Worm (Caenorhabditis elegans) whole organism, young adult: ENCODE data around the gene C34C12.7.
A peak's percentile ranks its signal among the peaks of the same experiment; 100 is the strongest.

Experiments used
- B0019.2 ChIP-seq: fragments of 200-800 bp; sonication (Bioruptor generic); conservative IDR thresholded peaks from 2 replicates; pipeline ENCODE4 v1.3.6; 2022; ENCODE audit warnings: missing genetic modification reagents, missing genetic modification characterization, missing compliant biosample characterization
- B0035.1 ChIP-seq: sonication (generic microtip); optimal IDR thresholded peaks from 2 replicates; lab custom pipeline; 2016; ENCODE audit warnings: missing genetic modification characterization, mild to moderate bottlenecking, missing compliant biosample characterization, missing genotype, missing genetic modification reagents
- B0261.1 ChIP-seq: sonication (generic microtip); optimal IDR thresholded peaks from 2 replicates; lab custom pipeline; 2016; ENCODE audit warnings: mild to moderate bottlenecking, missing genetic modification characterization, moderate library complexity, missing compliant biosample characterization
- B0336.3 ChIP-seq: fragments of 200-800 bp; sonication (Bioruptor generic); IDR thresholded peaks from 2 replicates; pipeline ENCODE4 v1.3.6; 2022; ENCODE audit warnings: missing genetic modification characterization, missing compliant biosample characterization
- C06A6.2 ChIP-seq: fragments of 200-800 bp; sonication (Bioruptor generic); conservative IDR thresholded peaks from 2 replicates; pipeline ENCODE4 v1.3.6; 2022; ENCODE audit warnings: missing genetic modification characterization, missing compliant biosample characterization
- F22D6.2 ChIP-seq: sonication (generic microtip); optimal IDR thresholded peaks from 2 replicates; lab custom pipeline; 2016; ENCODE audit warnings: mild to moderate bottlenecking, missing genetic modification characterization, missing compliant biosample characterization
- F23B12.7 ChIP-seq: sonication (generic microtip); optimal IDR thresholded peaks from 2 replicates; lab custom pipeline; 2017; ENCODE audit warnings: missing genetic modification characterization, mild to moderate bottlenecking, missing compliant biosample characterization, antibody characterized with exemption, moderate library complexity; ENCODE audit not compliant: insufficient read depth
- F39B2.1 ChIP-seq: fragments of 200-800 bp; sonication (Bioruptor generic); IDR thresholded peaks from 2 replicates; pipeline ENCODE4 v1.3.6; 2022; ENCODE audit warnings: missing genetic modification reagents, missing genetic modification characterization, missing compliant biosample characterization
- F52B5.7 ChIP-seq: sonication (generic microtip); optimal IDR thresholded peaks from 2 replicates; lab custom pipeline; 2016; ENCODE audit warnings: mild to moderate bottlenecking, missing genetic modification characterization, missing compliant biosample characterization
- T07F8.4 ChIP-seq: sonication (generic microtip); optimal IDR thresholded peaks from 2 replicates; lab custom pipeline; 2016; ENCODE audit warnings: mild to moderate bottlenecking, missing genetic modification characterization, moderate library complexity, missing compliant biosample characterization
- T26A5.8 ChIP-seq: sonication (generic microtip); optimal IDR thresholded peaks from 2 replicates; lab custom pipeline; 2016; ENCODE audit warnings: missing genetic modification characterization, missing compliant biosample characterization
- aptf-3 ChIP-seq: fragments of 200-800 bp; sonication (Bioruptor generic); IDR thresholded peaks from 2 replicates; pipeline ENCODE4 v1.3.6; 2022; ENCODE audit warnings: missing genetic modification characterization, missing compliant biosample characterization
- atf-7 ChIP-seq: sonication (generic microtip); optimal IDR thresholded peaks from 2 replicates; lab custom pipeline; 2017; ENCODE audit warnings: mild to moderate bottlenecking, missing genetic modification characterization, missing compliant biosample characterization
- attf-5 ChIP-seq: fragments of 200-800 bp; sonication (Bioruptor generic); optimal IDR thresholded peaks from 2 replicates; lab custom pipeline; 2018; ENCODE audit warnings: mild to moderate bottlenecking, missing genetic modification characterization, missing compliant biosample characterization
- ccch-3 ChIP-seq: fragments of 200-800 bp; sonication (Bioruptor generic); optimal IDR thresholded peaks from 2 replicates; lab custom pipeline; 2018; ENCODE audit warnings: mild to moderate bottlenecking, missing genetic modification characterization, missing compliant biosample characterization
- ceh-100 ChIP-seq: fragments of 200-800 bp; sonication (Bioruptor generic); IDR thresholded peaks from 2 replicates; pipeline ENCODE4 v1.3.6; 2022; ENCODE audit warnings: missing genetic modification reagents, missing genetic modification characterization, missing compliant biosample characterization
- ceh-27 ChIP-seq: fragments of 200-800 bp; sonication (Bioruptor generic); optimal IDR thresholded peaks from 2 replicates; lab custom pipeline; 2018; ENCODE audit warnings: mild to moderate bottlenecking, missing genetic modification characterization, moderate library complexity, missing compliant biosample characterization
- ceh-40 ChIP-seq: fragments of 200-800 bp; sonication (Bioruptor generic); IDR thresholded peaks from 2 replicates; pipeline ENCODE4 v1.3.6; 2022; ENCODE audit warnings: missing genetic modification characterization, missing compliant biosample characterization
- ceh-58 ChIP-seq: fragments of 200-800 bp; sonication (Bioruptor generic); IDR thresholded peaks from 2 replicates; pipeline ENCODE4 v1.3.6; 2022; ENCODE audit warnings: missing genetic modification characterization, missing compliant biosample characterization
- ceh-91 ChIP-seq: fragments of 200-800 bp; sonication (Bioruptor generic); IDR thresholded peaks from 2 replicates; pipeline ENCODE4 v1.3.6; 2022; ENCODE audit warnings: missing genetic modification reagents, missing genetic modification characterization, missing compliant biosample characterization
- dpff-1 ChIP-seq: sonication (generic microtip); optimal IDR thresholded peaks from 2 replicates; lab custom pipeline; 2017; ENCODE audit warnings: mild to moderate bottlenecking, missing genetic modification characterization, missing compliant biosample characterization
- egl-18 ChIP-seq: fragments of 200-800 bp; sonication (Bioruptor generic); IDR thresholded peaks from 2 replicates; pipeline ENCODE4 v1.3.6; 2022; ENCODE audit warnings: missing genetic modification reagents, missing genetic modification characterization, missing compliant biosample characterization
- egrh-3 ChIP-seq: fragments of 200-800 bp; sonication (Bioruptor generic); IDR thresholded peaks from 2 replicates; pipeline ENCODE4 v1.3.6; 2022; ENCODE audit warnings: missing genetic modification reagents, missing genetic modification characterization, missing compliant biosample characterization
- gei-17 ChIP-seq: fragments of 200-800 bp; sonication (Bioruptor generic); optimal IDR thresholded peaks from 2 replicates; lab custom pipeline; 2018; ENCODE audit warnings: mild to moderate bottlenecking, missing genetic modification characterization, missing compliant biosample characterization
- hrde-1 ChIP-seq: sonication (generic microtip); optimal IDR thresholded peaks from 2 replicates; lab custom pipeline; 2016; ENCODE audit warnings: missing genetic modification characterization, mild to moderate bottlenecking, missing compliant biosample characterization, moderate library complexity, missing genotype, missing genetic modification reagents, borderline replicate concordance
- let-526 ChIP-seq: fragments of 200-800 bp; sonication (Bioruptor generic); IDR thresholded peaks from 2 replicates; pipeline ENCODE4 v1.3.6; 2022; ENCODE audit warnings: missing genetic modification reagents, missing genetic modification characterization, missing compliant biosample characterization
- lin-26 ChIP-seq: fragments of 200-800 bp; sonication (Bioruptor generic); IDR thresholded peaks from 2 replicates; pipeline ENCODE4 v1.3.6; 2022; ENCODE audit warnings: missing genetic modification reagents, missing genetic modification characterization, missing compliant biosample characterization
- lin-35 ChIP-seq, 3 experiments: fragments of 150-350 bp in 2 of 3; sonication (generic microtip) in 1 of 3; optimal IDR thresholded peaks; 2 replicates each; lab custom pipeline; 2014 to 2018; ENCODE audit warnings: missing biosample characterization in 3 of 3, missing genetic modification characterization in 3 of 3, missing genetic modification reagents in 3 of 3
- lir-1 ChIP-seq: fragments of 200-800 bp; sonication (Bioruptor generic); conservative IDR thresholded peaks from 2 replicates; pipeline ENCODE4 v1.3.6; 2022; ENCODE audit warnings: missing genetic modification reagents, missing genetic modification characterization, missing compliant biosample characterization
- lsl-1 ChIP-seq: fragments of 200-800 bp; sonication (Bioruptor generic); optimal IDR thresholded peaks from 2 replicates; lab custom pipeline; 2018; ENCODE audit warnings: mild to moderate bottlenecking, missing genetic modification characterization, moderate library complexity, missing compliant biosample characterization
- madf-10 ChIP-seq: sonication (generic microtip); optimal IDR thresholded peaks from 2 replicates; lab custom pipeline; 2016; ENCODE audit warnings: mild to moderate bottlenecking, missing genetic modification characterization, missing compliant biosample characterization
- madf-3 ChIP-seq: fragments of 200-800 bp; sonication (Bioruptor generic); IDR thresholded peaks from 2 replicates; pipeline ENCODE4 v1.3.6; 2022; ENCODE audit warnings: missing genetic modification reagents, missing genetic modification characterization, missing compliant biosample characterization
- madf-6 ChIP-seq: fragments of 200-800 bp; sonication (Bioruptor generic); IDR thresholded peaks from 2 replicates; pipeline ENCODE4 v1.3.6; 2022; ENCODE audit warnings: missing genetic modification reagents, missing genetic modification characterization, missing compliant biosample characterization
- mes-4 ChIP-seq: sonication (generic microtip); optimal IDR thresholded peaks from 2 replicates; lab custom pipeline; 2016; ENCODE audit warnings: missing genotype, missing genetic modification characterization, missing compliant biosample characterization
- nhr-120 ChIP-seq: fragments of 200-800 bp; sonication (Bioruptor generic); IDR thresholded peaks from 2 replicates; pipeline ENCODE4 v1.3.6; 2022; ENCODE audit warnings: missing genetic modification characterization, missing compliant biosample characterization
- nhr-27 ChIP-seq: fragments of 200-800 bp; sonication (Bioruptor generic); optimal IDR thresholded peaks from 2 replicates; lab custom pipeline; 2018; ENCODE audit warnings: mild to moderate bottlenecking, missing genetic modification characterization, moderate library complexity, missing compliant biosample characterization
- nhr-80 ChIP-seq: sonication (generic microtip); optimal IDR thresholded peaks from 2 replicates; lab custom pipeline; 2016; ENCODE audit warnings: missing genetic modification characterization, missing compliant biosample characterization
- pbrm-1 ChIP-seq: fragments of 200-800 bp; sonication (Bioruptor generic); IDR thresholded peaks from 2 replicates; pipeline ENCODE4 v1.3.6; 2022; ENCODE audit warnings: missing genetic modification reagents, missing genetic modification characterization, missing compliant biosample characterization
- rpc-1 ChIP-seq, 2 experiments: fragments of 150-350 bp in 1 of 2; sonication (generic microtip) in 1 of 2; optimal IDR thresholded peaks; 2 replicates each; lab custom pipeline; 2014 to 2018; ENCODE audit warnings: missing biosample characterization in 1 of 2, missing genetic modification characterization in 1 of 2, missing genetic modification reagents in 1 of 2, missing genotype in 1 of 2
- sea-2 ChIP-seq: fragments of 200-800 bp; sonication (Bioruptor generic); IDR thresholded peaks from 2 replicates; pipeline ENCODE4 v1.3.6; 2022; ENCODE audit warnings: missing genetic modification characterization, missing compliant biosample characterization
- snpc-4 ChIP-seq, 5 experiments: fragments of 150-350 bp in 1 of 5; sonication (generic microtip) in 4 of 5; optimal IDR thresholded peaks; 2 replicates each; lab custom pipeline; 2014 to 2018; ENCODE audit warnings: missing genetic modification characterization in 5 of 5, missing biosample characterization in 3 of 5, antibody characterized with exemption in 2 of 5, mild to moderate bottlenecking in 2 of 5, missing compliant biosample characterization in 2 of 5, missing genotype in 2 of 5, moderate library complexity in 2 of 5, missing genetic modification reagents in 1 of 5
- somi-1 ChIP-seq: fragments of 200-800 bp; sonication (Bioruptor generic); optimal IDR thresholded peaks from 2 replicates; lab custom pipeline; 2018; ENCODE audit warnings: mild to moderate bottlenecking, missing genetic modification characterization, missing compliant biosample characterization
- sptf-2 ChIP-seq: fragments of 200-800 bp; sonication (Bioruptor generic); optimal IDR thresholded peaks from 2 replicates; lab custom pipeline; 2018; ENCODE audit warnings: mild to moderate bottlenecking, missing genetic modification characterization, missing compliant biosample characterization
- xnd-1 ChIP-seq: sonication (generic microtip); optimal IDR thresholded peaks from 2 replicates; lab custom pipeline; 2016; ENCODE audit warnings: missing genotype, missing genetic modification reagents, missing genetic modification characterization, missing compliant biosample characterization
- zim-3 ChIP-seq: sonication (generic microtip); optimal IDR thresholded peaks from 2 replicates; lab custom pipeline; 2017; ENCODE audit warnings: mild to moderate bottlenecking, missing genetic modification characterization, moderate library complexity, missing compliant biosample characterization
- ztf-18 ChIP-seq: sonication (generic microtip); optimal IDR thresholded peaks from 2 replicates; lab custom pipeline; 2016; ENCODE audit warnings: missing genotype, mild to moderate bottlenecking, missing genetic modification characterization, missing compliant biosample characterization
- ztf-22 ChIP-seq: fragments of 200-800 bp; sonication (Bioruptor generic); optimal IDR thresholded peaks from 2 replicates; lab custom pipeline; 2018; ENCODE audit warnings: mild to moderate bottlenecking, missing genetic modification characterization, moderate library complexity, missing compliant biosample characterization
- ztf-26 ChIP-seq: sonication (generic microtip); optimal IDR thresholded peaks from 2 replicates; lab custom pipeline; 2017; ENCODE audit warnings: missing genetic modification characterization, missing compliant biosample characterization

C34C12.7 gene

ce11 chrIII:3456226-3456625, 31.9 kb downstream of the C34C12.7 start (continued):
- TF ChIP-seq egrh-3 (GFP tag; lab: Robert Waterston, UW) (no peak), lsl-1 (peak; percentile 91), atf-7 (tag; lab: Kevin White, UChicago) (peak; percentile 82), ztf-26 (peak; percentile 98), B0019.2 (GFP tag; lab: Robert Waterston, UW) (peak; percentile 85), ceh-100 (GFP tag; lab: Robert Waterston, UW) (peak; percentile 91), mes-4 (no peak), zim-3 (tag; lab: Kevin White, UChicago) (peak; percentile 10), T07F8.4 (no peak), ceh-27 (GFP tag; lab: Kevin White, UChicago) (peak; percentile 97), nhr-80 (tag; lab: Kevin White, UChicago) (peak; percentile 63), somi-1 (GFP tag; lab: Kevin White, UChicago) (peak; percentile 96), madf-6 (peak; percentile 87), rpc-1 (optimal IDR thresholded peaks at IDR 0.05; lab: Kevin White, UChicago) (peak; percentile 12), rpc-1 (tag; optimal IDR thresholded peaks at IDR 0.05; lab: Kevin White, UChicago) (no peak), nhr-27 (no peak), lin-26 (GFP tag; lab: Robert Waterston, UW) (peak; percentile 25; the same call in 1 of the 2 replicates), F22D6.2 (tag; lab: Kevin White, UChicago) (peak; percentile 92), egl-18 (GFP tag; lab: Robert Waterston, UW) (peak; percentile 91), ceh-58 (GFP tag; lab: Robert Waterston, UW) (no peak), madf-3 (GFP tag; lab: Robert Waterston, UW) (peak; percentile 95), sptf-2 (GFP tag; lab: Kevin White, UChicago) (no peak), C06A6.2 (peak; percentile 94), dpff-1 (tag; lab: Kevin White, UChicago) (no peak), ceh-91 (GFP tag; lab: Robert Waterston, UW) (peak; percentile 93), attf-5 (peak; percentile 97), ztf-18 (peak; percentile 91), madf-10 (tag; lab: Kevin White, UChicago) (peak; percentile 89), lin-35 (GFP tag; optimal IDR thresholded peaks at IDR 0.05; lab: Kevin White, UChicago) (peak; percentile 63 to 98 (median 85)), let-526 (GFP tag; lab: Robert Waterston, UW) (peak; percentile 90), F52B5.7 (tag; lab: Kevin White, UChicago) (peak; percentile 38), lir-1 (GFP tag; lab: Robert Waterston, UW) (peak; percentile 98), ztf-22 (GFP tag; lab: Kevin White, UChicago) (peak; percentile 60), snpc-4 (GFP tag; optimal IDR thresholded peaks at IDR 0.05; lab: Kevin White, UChicago) (peak; percentile 65), snpc-4 (tag; optimal IDR thresholded peaks at IDR 0.05; lab: Kevin White, UChicago) (peak; percentile 76 to 87 (median 85)), pbrm-1 (GFP tag; lab: Robert Waterston, UW) (peak; percentile 97), sea-2 (GFP tag; lab: Robert Waterston, UW) (0 out of 2 replicates have a peak, but pooled peaks have one; percentile 65), ceh-40 (GFP tag; lab: Robert Waterston, UW) (no peak), B0261.1 (tag; lab: Kevin White, UChicago) (peak; percentile 36), gei-17 (peak; percentile 78), T26A5.8 (no peak), ccch-3 (GFP tag; lab: Kevin White, UChicago) (no peak), B0336.3 (peak; percentile 96), F39B2.1 (GFP tag; lab: Robert Waterston, UW) (no peak), B0035.1 (tag; lab: Kevin White, UChicago) (peak; percentile 85), F23B12.7 (tag; lab: Kevin White, UChicago) (peak; percentile 92), hrde-1 (tag; lab: Kevin White, UChicago) (peak; percentile 4), xnd-1 (peak; percentile 36), nhr-120 (0 out of 2 replicates have a peak, but pooled peaks have one; percentile 19), aptf-3 (no peak)
